Fruit fly (Drosophila melanogaster) whole organism, embryonic: ENCODE data around the gene CG5104.

Experiments
- Atf-2 ChIP-seq: fragments of 200-800 bp; sonication (Bioruptor generic); optimal IDR thresholded peaks from 2 replicates; lab custom pipeline; 2016; ENCODE audit warnings: missing biosample characterization, missing genetic modification characterization
- CG10209 ChIP-seq: fragments of 200-800 bp; sonication (Bioruptor generic); optimal IDR thresholded peaks from 3 replicates; lab custom pipeline; 2017; ENCODE audit warnings: missing biosample characterization, mild to moderate bottlenecking, missing genetic modification characterization, missing genetic modification reagents
- CG11247 ChIP-seq: fragments of 200-800 bp; sonication (Bioruptor generic); IDR thresholded peaks from 2 replicates; pipeline ENCODE4 v1.3.6; 2022; ENCODE audit warnings: missing biosample characterization, missing genetic modification characterization
- CG1233 ChIP-seq: fragments of 200-800 bp; sonication (Bioruptor generic); optimal IDR thresholded peaks from 4 replicates; lab custom pipeline; 2018; ENCODE audit warnings: missing biosample characterization, mild to moderate bottlenecking, missing genetic modification characterization
- CG13287 ChIP-seq: fragments of 200-800 bp; sonication (Bioruptor generic); IDR thresholded peaks from 2 replicates; pipeline ENCODE4 v1.3.6; 2022; ENCODE audit warnings: missing biosample characterization, missing genetic modification characterization; ENCODE audit not compliant: partially characterized antibody
- CG14667 ChIP-seq: fragments of 200-800 bp; sonication (Bioruptor generic); IDR thresholded peaks from 2 replicates; pipeline ENCODE4 v1.3.6; 2022; ENCODE audit warnings: missing biosample characterization, missing genetic modification characterization
- CG14965 ChIP-seq: fragments of 200-800 bp; sonication (Bioruptor generic); optimal IDR thresholded peaks from 2 replicates; lab custom pipeline; 2016; ENCODE audit warnings: missing biosample characterization, missing genetic modification characterization, borderline replicate concordance
- CG16779 ChIP-seq: fragments of 200-800 bp; sonication (Bioruptor generic); IDR thresholded peaks from 2 replicates; pipeline ENCODE4 v1.3.6; 2022; ENCODE audit warnings: missing biosample characterization, missing genetic modification characterization
- CG17829 ChIP-seq: fragments of 200-800 bp; optimal IDR thresholded peaks from 2 replicates; lab custom pipeline; 2019; ENCODE audit warnings: missing biosample characterization, mild to moderate bottlenecking, missing genetic modification characterization, moderate library complexity
- CG18476 ChIP-seq: fragments of 200-800 bp; sonication (Bioruptor generic); optimal IDR thresholded peaks from 2 replicates; lab custom pipeline; 2016; ENCODE audit warnings: missing biosample characterization, mild to moderate bottlenecking, missing genetic modification characterization
- CG2889 ChIP-seq: fragments of 200-800 bp; sonication (Bioruptor generic); IDR thresholded peaks from 3 replicates; pipeline ENCODE4 v1.3.6; 2022; ENCODE audit warnings: missing biosample characterization, missing genetic modification characterization
- CG31388 ChIP-seq: fragments of 200-800 bp; sonication (Bioruptor generic); optimal IDR thresholded peaks from 2 replicates; lab custom pipeline; 2016; ENCODE audit warnings: missing biosample characterization, missing genetic modification characterization
- CG32772 ChIP-seq: fragments of 200-800 bp; sonication (Bioruptor generic); IDR thresholded peaks from 2 replicates; pipeline ENCODE4 v1.3.6; 2022; ENCODE audit warnings: missing biosample characterization, missing genetic modification characterization
- CG42726 ChIP-seq: fragments of 200-800 bp; sonication (Bioruptor generic); IDR thresholded peaks from 2 replicates; pipeline ENCODE4 v1.3.6; 2022; ENCODE audit warnings: missing biosample characterization, missing genetic modification characterization; ENCODE audit not compliant: partially characterized antibody
- CG4282 ChIP-seq: fragments of 200-800 bp; sonication (Bioruptor generic); optimal IDR thresholded peaks from 2 replicates; lab custom pipeline; 2016; ENCODE audit warnings: missing biosample characterization, missing genetic modification characterization
- CG4854 ChIP-seq: fragments of 200-800 bp; sonication (Bioruptor generic); optimal IDR thresholded peaks from 2 replicates; lab custom pipeline; 2016; ENCODE audit warnings: missing biosample characterization, missing genetic modification characterization, inconsistent platforms
- CG6175 ChIP-seq: fragments of 200-800 bp; sonication (Bioruptor generic); IDR thresholded peaks from 3 replicates; pipeline ENCODE4 v1.3.6; 2022; ENCODE audit warnings: missing biosample characterization, missing genetic modification characterization
- CG7786 ChIP-seq: fragments of 200-800 bp; sonication (Bioruptor generic); optimal IDR thresholded peaks from 2 replicates; lab custom pipeline; 2016; ENCODE audit warnings: missing biosample characterization, missing genetic modification characterization
- CG9215 ChIP-seq: fragments of 200-800 bp; sonication (Bioruptor generic); IDR thresholded peaks from 2 replicates; pipeline ENCODE4 v1.3.6; 2022; ENCODE audit warnings: missing biosample characterization, missing genetic modification characterization
- CoRest ChIP-seq: fragments of 200-800 bp; sonication (Bioruptor generic); optimal IDR thresholded peaks from 3 replicates; lab custom pipeline; 2018; ENCODE audit warnings: missing biosample characterization, mild to moderate bottlenecking, missing genetic modification characterization, moderate library complexity
- Dbx ChIP-seq: fragments of 200-800 bp; sonication (Bioruptor generic); IDR thresholded peaks from 3 replicates; pipeline ENCODE4 v1.3.6; 2022; ENCODE audit warnings: missing biosample characterization, missing genetic modification characterization
- H15 ChIP-seq: fragments of 200-800 bp; sonication (Bioruptor generic); IDR thresholded peaks from 3 replicates; pipeline ENCODE4 v1.3.6; 2022; ENCODE audit warnings: missing biosample characterization, missing genetic modification characterization
- HLH3B ChIP-seq: fragments of 200-800 bp; sonication (Bioruptor generic); IDR thresholded peaks from 2 replicates; pipeline ENCODE4 v1.3.6; 2022; ENCODE audit warnings: missing biosample characterization, missing genetic modification characterization
- Hmr ChIP-seq: fragments of 200-800 bp; sonication (Bioruptor generic); optimal IDR thresholded peaks from 3 replicates; lab custom pipeline; 2017; ENCODE audit warnings: mild to moderate bottlenecking, missing biosample characterization, missing genetic modification reagents, missing genetic modification characterization
- Hr51 ChIP-seq, 2 experiments: fragments of 200-800 bp; sonication (Bioruptor generic); optimal IDR thresholded peaks; 2 replicates in 1 of 2; 3 replicates in 1 of 2; lab custom pipeline; 2016 to 2018; ENCODE audit warnings: missing biosample characterization in 2 of 2, missing genetic modification characterization in 2 of 2, mild to moderate bottlenecking in 1 of 2, moderate library complexity in 1 of 2
- Oli ChIP-seq: fragments of 200-800 bp; sonication (Bioruptor generic); optimal IDR thresholded peaks from 2 replicates; lab custom pipeline; 2018; ENCODE audit warnings: missing biosample characterization, mild to moderate bottlenecking, missing genetic modification characterization, moderate library complexity
- Ravus ChIP-seq: fragments of 200-800 bp; sonication (Bioruptor generic); IDR thresholded peaks from 2 replicates; pipeline ENCODE4 v1.3.6; 2022; ENCODE audit warnings: missing biosample characterization, missing genetic modification characterization
- Taf1 ChIP-seq: fragments of 200-800 bp; sonication (Bioruptor generic); IDR thresholded peaks from 2 replicates; pipeline ENCODE4 v1.3.6; 2022; ENCODE audit warnings: missing biosample characterization, missing genetic modification characterization
- abd-A ChIP-seq: fragments of 200-800 bp; sonication (Bioruptor generic); optimal IDR thresholded peaks from 3 replicates; lab custom pipeline; 2019; ENCODE audit warnings: missing biosample characterization, mild to moderate bottlenecking, missing genetic modification characterization, moderate library complexity
- bowl ChIP-seq: fragments of 200-800 bp; sonication (Bioruptor generic); IDR thresholded peaks from 2 replicates; pipeline ENCODE4 v1.3.6; 2022; ENCODE audit warnings: missing biosample characterization, missing genetic modification characterization
- cad ChIP-seq: fragments of >200 bp; optimal IDR thresholded peaks from 2 replicates; lab custom pipeline; 2017; ENCODE audit warnings: missing biosample characterization, missing genetic modification characterization
- chn ChIP-seq: fragments of 200-800 bp; sonication (Bioruptor generic); optimal IDR thresholded peaks from 2 replicates; lab custom pipeline; 2016; ENCODE audit warnings: missing biosample characterization, missing genetic modification characterization
- ci ChIP-seq: fragments of 200-800 bp; sonication (Bioruptor generic); IDR thresholded peaks from 3 replicates; pipeline ENCODE4 v1.3.6; 2022; ENCODE audit warnings: missing biosample characterization, missing genetic modification characterization
- da ChIP-seq: fragments of 200-800 bp; sonication (Bioruptor generic); optimal IDR thresholded peaks from 2 replicates; lab custom pipeline; 2016; ENCODE audit warnings: missing biosample characterization, missing genetic modification characterization
- dimm ChIP-seq: fragments of 200-800 bp; sonication (Bioruptor generic); IDR thresholded peaks from 2 replicates; pipeline ENCODE4 v1.3.6; 2022; ENCODE audit warnings: missing biosample characterization, missing genetic modification characterization
- grau ChIP-seq: fragments of 200-800 bp; optimal IDR thresholded peaks from 3 replicates; lab custom pipeline; 2019; ENCODE audit warnings: missing biosample characterization, mild to moderate bottlenecking, missing genetic modification characterization, moderate library complexity
- ham ChIP-seq: fragments of 200-800 bp; sonication (Bioruptor generic); IDR thresholded peaks from 2 replicates; pipeline ENCODE4 v1.3.6; 2022; ENCODE audit warnings: missing biosample characterization, missing genetic modification characterization
- ind ChIP-seq: fragments of 200-800 bp; sonication (Bioruptor generic); optimal IDR thresholded peaks from 3 replicates; lab custom pipeline; 2016; ENCODE audit warnings: missing biosample characterization, missing genetic modification characterization
- kni ChIP-seq: fragments of 200-800 bp; sonication (Bioruptor generic); optimal IDR thresholded peaks from 3 replicates; lab custom pipeline; 2017; ENCODE audit warnings: mild to moderate bottlenecking, missing biosample characterization, missing genetic modification reagents, missing genetic modification characterization
- lilli ChIP-seq: fragments of 200-800 bp; sonication (Bioruptor generic); optimal IDR thresholded peaks from 3 replicates; lab custom pipeline; 2016; ENCODE audit warnings: missing biosample characterization, missing genetic modification characterization
- nerfin-2 ChIP-seq: fragments of 200-800 bp; sonication (Bioruptor generic); IDR thresholded peaks from 2 replicates; pipeline ENCODE4 v1.3.6; 2022; ENCODE audit warnings: missing biosample characterization, missing genetic modification characterization; ENCODE audit not compliant: partially characterized antibody
- pum ChIP-seq: fragments of 200-800 bp; sonication (Bioruptor generic); optimal IDR thresholded peaks from 2 replicates; lab custom pipeline; 2016; ENCODE audit warnings: missing biosample characterization, missing genetic modification characterization
- ranshi ChIP-seq: fragments of 200-800 bp; sonication (Bioruptor generic); IDR thresholded peaks from 2 replicates; pipeline ENCODE4 v1.3.6; 2022; ENCODE audit warnings: missing biosample characterization, missing genetic modification characterization
- ro ChIP-seq: fragments of 200-800 bp; sonication (Bioruptor generic); IDR thresholded peaks from 2 replicates; pipeline ENCODE4 v1.3.6; 2022; ENCODE audit warnings: missing biosample characterization, missing genetic modification characterization
- sim ChIP-seq: fragments of 200-800 bp; sonication (Bioruptor generic); IDR thresholded peaks from 2 replicates; pipeline ENCODE4 v1.3.6; 2022; ENCODE audit warnings: missing biosample characterization, missing genetic modification characterization
- sob ChIP-seq: fragments of 200-800 bp; sonication (Bioruptor generic); IDR thresholded peaks from 2 replicates; pipeline ENCODE4 v1.3.6; 2022; ENCODE audit warnings: missing biosample characterization, missing genetic modification characterization
- stc ChIP-seq: fragments of 200-800 bp; sonication (Bioruptor generic); IDR thresholded peaks from 2 replicates; pipeline ENCODE4 v1.3.6; 2022; ENCODE audit warnings: missing biosample characterization, missing genetic modification characterization
- tap ChIP-seq: fragments of 200-800 bp; optimal IDR thresholded peaks from 3 replicates; lab custom pipeline; 2019; ENCODE audit warnings: missing biosample characterization, mild to moderate bottlenecking, missing genetic modification characterization, moderate library complexity
- zen2 ChIP-seq: fragments of 200-800 bp; sonication (Bioruptor generic); IDR thresholded peaks from 3 replicates; pipeline ENCODE4 v1.3.6; 2022; ENCODE audit warnings: missing biosample characterization, missing genetic modification characterization; ENCODE audit not compliant: partially characterized antibody

Gene CG5104

dm6 chr3L:20493417-20494261 lies 27.2 kb upstream of the CG5104 start (continued):
- peak; percentile 67 for TF ChIP-seq ind (GFP tag; lab: Kevin White, UChicago)
- peak; percentile 72 for TF ChIP-seq tap (tag; lab: Kevin White, UChicago)
- TF ChIP-seq ham, result no peak
- no peak; the same call in 1 of the 2 replicates for TF ChIP-seq CG14667 (GFP tag; lab: Robert Waterston, UW)
- no peak for TF ChIP-seq chn (GFP tag; lab: Kevin White, UChicago)
- TF ChIP-seq Oli, result peak; percentile 78
- TF ChIP-seq da (GFP tag; lab: Kevin White, UChicago), result no peak
- peak; percentile 48; the same call in 1 of the 2 replicates for TF ChIP-seq ranshi (GFP tag; lab: Robert Waterston, UW)
- no peak for TF ChIP-seq CG2889 (GFP tag; lab: Robert Waterston, UW)
- peak; percentile 21; the same call in 1 of the 2 replicates for TF ChIP-seq CG13287 (GFP tag; lab: Robert Waterston, UW)
- peak; percentile 18 to 89 for TF ChIP-seq Hr51 (GFP tag; optimal IDR thresholded peaks at IDR 0.05; lab: Kevin White, UChicago)
- TF ChIP-seq CG4282 (GFP tag; lab: Kevin White, UChicago), result no peak
- TF ChIP-seq cad (GFP tag; lab: Kevin White, UChicago), result no peak
- no peak for TF ChIP-seq CG6175
- TF ChIP-seq CG14965, result no peak
- peak; percentile 69 for TF ChIP-seq ci (GFP tag; lab: Robert Waterston, UW)
- TF ChIP-seq zen2 (GFP tag; lab: Robert Waterston, UW), result no peak
- no peak for TF ChIP-seq nerfin-2 (GFP tag; lab: Robert Waterston, UW)
- no peak for TF ChIP-seq CG42726 (GFP tag; lab: Robert Waterston, UW)
- TF ChIP-seq CG9215 (GFP tag; lab: Robert Waterston, UW), result peak; percentile 49
- peak; percentile 63; the same call in 1 of the 2 replicates for TF ChIP-seq CG32772
- TF ChIP-seq CG1233 (GFP tag; lab: Kevin White, UChicago), result peak; percentile 37
- no peak for TF ChIP-seq CG18476
- no peak for TF ChIP-seq abd-A (tag; lab: Kevin White, UChicago)
- TF ChIP-seq lilli, result peak; percentile 80
- peak; percentile 70 for TF ChIP-seq CG17829 (tag; lab: Kevin White, UChicago)
- no peak; the same call in 1 of the 2 replicates for TF ChIP-seq CG11247
- no peak for TF ChIP-seq Ravus (GFP tag; lab: Robert Waterston, UW)
- TF ChIP-seq CG10209 (GFP tag; lab: Kevin White, UChicago), result peak; percentile 56
- peak; percentile 83 for TF ChIP-seq sob (GFP tag; lab: Robert Waterston, UW)
- no peak for TF ChIP-seq pum
- no peak for TF ChIP-seq ro (GFP tag; lab: Robert Waterston, UW)
- TF ChIP-seq CG7786, result peak; percentile 42
- TF ChIP-seq Dbx (GFP tag; lab: Robert Waterston, UW), result peak; percentile 83
- peak; percentile 84 for TF ChIP-seq stc (GFP tag; lab: Robert Waterston, UW)
- peak; percentile 81 for TF ChIP-seq HLH3B (GFP tag; lab: Robert Waterston, UW)
- peak; percentile 6 for TF ChIP-seq CG4854 (GFP tag; lab: Kevin White, UChicago)
- peak; percentile 56; the same call in 1 of the 2 replicates for TF ChIP-seq Taf1
- TF ChIP-seq CoRest, result peak; percentile 73
- TF ChIP-seq kni (GFP tag; lab: Kevin White, UChicago), result peak; percentile 39
- peak; percentile 85 for TF ChIP-seq Hmr (GFP tag; lab: Kevin White, UChicago)
- 0 out of 2 replicates have a peak, but pooled peaks have one; percentile 44 for TF ChIP-seq sim (GFP tag; lab: Robert Waterston, UW)
- TF ChIP-seq Atf-2 (GFP tag; lab: Kevin White, UChicago), result peak; percentile 14
- TF ChIP-seq CG16779 (GFP tag; lab: Robert Waterston, UW), result no peak
- TF ChIP-seq H15 (GFP tag; lab: Robert Waterston, UW), result peak; percentile 59; the same call in 2 of the 3 replicates
- no peak for TF ChIP-seq dimm (GFP tag; lab: Robert Waterston, UW)
- no peak for TF ChIP-seq bowl
- peak; percentile 24 for TF ChIP-seq CG31388
- TF ChIP-seq grau (tag; lab: Kevin White, UChicago), result peak; percentile 83
